Worm (Caenorhabditis elegans): ENCODE results near the gene apa-2.

DNA sequence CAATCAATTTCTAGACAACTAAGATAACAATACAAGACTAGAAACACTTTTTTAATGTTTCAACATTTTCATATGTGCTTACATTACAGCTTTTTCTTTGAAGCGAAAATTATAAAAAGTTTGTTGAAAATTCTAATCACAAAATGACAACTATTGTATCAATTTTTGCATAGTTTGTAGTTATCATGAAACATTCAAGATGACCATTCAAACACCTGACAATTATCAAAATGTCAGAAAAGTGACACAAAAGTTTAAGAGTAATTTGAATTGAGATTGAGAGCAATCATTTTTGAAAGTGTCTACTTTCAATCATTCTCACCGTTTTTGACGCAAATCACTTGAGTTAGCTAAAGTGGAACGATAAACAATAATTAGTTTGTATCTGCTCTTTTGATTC lies 31.5 kb downstream of the apa-2 start:
- TF ChIP-seq ama-1 (optimal IDR thresholded peaks at IDR 0.05) (no peak), elt-3 (tag; optimal IDR thresholded peaks at IDR 0.05) (no peak), vab-15 (tag; optimal IDR thresholded peaks at IDR 0.05) (no peak), lin-15B (tag; optimal IDR thresholded peaks at IDR 0.05) (no peak), nhr-85 (tag) (no peak), nhr-12 (tag; optimal IDR thresholded peaks at IDR 0.05) (no peak), unc-62 (GFP tag; optimal IDR thresholded peaks at IDR 0.05) (no peak), F16B12.6 (tag; optimal IDR thresholded peaks at IDR 0.05) (no peak), ces-1 (GFP tag; optimal IDR thresholded peaks at IDR 0.05) (no peak)
